Worm (Caenorhabditis elegans) whole organism, dauer: Measurements from ENCODE around the gene riok-3.

Experiments
- unc-62 ChIP-seq: sonication (generic microtip); optimal IDR thresholded peaks from 2 replicates; lab custom pipeline; 2017; ENCODE audit warnings: missing biosample characterization, missing genetic modification reagents, missing genetic modification characterization

riok-3 gene

ce11 chrIII:9825073-9825828 is 20.4 kb upstream of the riok-3 start, which contains the start of gene ZK632.9:
ZK632.9 (minus strand) TSS chrIII:9825432.
- no peak for TF ChIP-seq unc-62 (GFP tag; lab: Kevin White, UChicago)

DNA sequence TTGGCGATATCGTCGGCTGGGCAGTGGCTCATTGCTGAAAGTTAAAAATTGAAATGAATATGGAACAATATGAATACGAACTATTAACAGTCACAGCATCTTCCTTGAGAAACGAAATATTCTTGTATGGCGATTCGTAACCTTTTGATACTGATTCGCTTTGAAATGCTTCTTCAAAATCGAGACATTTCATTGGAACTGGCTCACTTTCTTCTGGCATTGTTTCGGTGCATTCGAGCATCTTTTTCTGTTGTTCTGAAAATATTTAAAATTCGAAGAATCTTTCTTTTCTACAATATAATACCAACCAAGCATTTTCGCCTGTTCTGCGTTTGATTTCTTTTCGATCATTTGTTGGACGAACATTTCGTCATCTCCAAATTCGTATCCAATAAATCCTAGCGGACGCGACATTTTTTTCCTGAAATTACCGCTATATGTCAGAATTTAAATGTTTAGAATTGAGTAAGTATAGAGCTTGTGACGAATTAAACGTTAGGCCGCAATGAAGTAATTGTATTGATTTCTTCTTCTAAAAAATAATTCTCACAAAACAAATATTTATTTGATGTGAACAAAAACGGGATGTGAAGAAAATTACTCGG is 19.6 kb upstream of the riok-3 start, which contains the start of gene lin-52:
lin-52 (minus strand) TSS at position 421 of the 605 bp plus-strand sequence.
- TF ChIP-seq unc-62 (GFP tag; lab: Kevin White, UChicago) = no peak

DNA sequence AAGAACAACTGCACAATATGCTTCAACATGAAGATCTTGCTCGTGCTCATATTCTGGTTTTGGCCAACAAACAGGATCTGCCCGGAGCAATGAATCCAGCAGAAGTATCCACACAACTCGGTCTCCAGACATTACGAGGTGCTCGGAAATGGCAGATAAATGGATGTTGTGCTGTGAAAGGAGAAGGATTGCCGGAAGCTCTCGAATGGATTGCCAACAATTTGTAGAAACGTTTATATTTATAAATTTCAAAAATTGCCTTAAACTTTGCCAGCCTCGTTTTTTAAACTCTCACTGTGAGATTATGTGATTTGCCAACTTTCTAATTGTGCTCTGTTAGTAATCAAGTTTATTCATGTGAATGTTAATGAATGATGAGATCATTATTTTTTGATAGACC is 18.9 kb upstream of the riok-3 start:
- no peak for TF ChIP-seq unc-62 (GFP tag; lab: Kevin White, UChicago)

ce11 chrIII:9822942-9823341 is 18.1 kb upstream of the riok-3 start, which contains the start of gene arl-5:
arl-5 (plus strand) TSS chrIII:9823242.
- no peak for TF ChIP-seq unc-62 (GFP tag; lab: Kevin White, UChicago)

DNA sequence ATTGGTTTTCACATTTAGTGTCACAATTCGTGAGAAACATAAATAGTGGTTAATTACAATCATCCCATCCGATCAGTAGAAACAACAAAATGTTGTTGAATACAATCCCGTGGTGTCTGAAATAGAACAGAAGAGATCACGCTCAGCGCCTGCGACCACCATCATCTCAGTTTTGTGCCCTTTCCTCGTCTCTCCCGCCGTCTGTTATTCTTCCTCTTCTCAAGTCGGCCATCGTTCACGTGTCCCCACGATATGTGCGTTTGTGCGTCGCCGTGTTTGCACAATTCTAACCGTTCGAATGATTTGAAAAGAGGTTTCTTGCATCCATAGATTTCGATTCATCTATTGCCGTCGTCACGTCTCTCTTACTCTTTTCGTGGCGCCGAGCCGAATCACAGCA is 14.0 kb upstream of the riok-3 start, which contains the start of gene panl-3:
panl-3 (plus strand) TSS at position 294 of the 400 bp plus-strand sequence.
- TF ChIP-seq unc-62 (GFP tag; lab: Kevin White, UChicago) = no peak

DNA sequence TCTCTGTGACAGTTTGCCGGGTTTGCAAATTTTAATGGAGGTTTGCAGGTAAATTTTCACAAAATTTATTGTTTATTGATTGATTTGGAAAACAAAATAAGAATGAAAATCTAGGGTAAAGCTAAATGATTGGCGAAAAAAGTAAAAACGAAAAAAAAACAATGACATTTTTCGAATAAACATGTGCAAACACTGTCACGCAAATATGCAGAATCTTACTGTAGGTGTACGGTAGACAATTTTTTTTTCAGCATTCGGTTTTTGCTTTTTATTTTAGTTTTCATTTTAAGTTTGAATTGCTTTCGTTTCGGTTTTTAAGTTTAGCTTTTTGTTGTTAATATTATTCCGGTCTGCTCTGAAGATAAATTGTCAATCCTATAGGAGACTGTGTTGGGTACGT is 13.1 kb upstream of the riok-3 start:
- TF ChIP-seq unc-62 (GFP tag; lab: Kevin White, UChicago) = no peak

DNA sequence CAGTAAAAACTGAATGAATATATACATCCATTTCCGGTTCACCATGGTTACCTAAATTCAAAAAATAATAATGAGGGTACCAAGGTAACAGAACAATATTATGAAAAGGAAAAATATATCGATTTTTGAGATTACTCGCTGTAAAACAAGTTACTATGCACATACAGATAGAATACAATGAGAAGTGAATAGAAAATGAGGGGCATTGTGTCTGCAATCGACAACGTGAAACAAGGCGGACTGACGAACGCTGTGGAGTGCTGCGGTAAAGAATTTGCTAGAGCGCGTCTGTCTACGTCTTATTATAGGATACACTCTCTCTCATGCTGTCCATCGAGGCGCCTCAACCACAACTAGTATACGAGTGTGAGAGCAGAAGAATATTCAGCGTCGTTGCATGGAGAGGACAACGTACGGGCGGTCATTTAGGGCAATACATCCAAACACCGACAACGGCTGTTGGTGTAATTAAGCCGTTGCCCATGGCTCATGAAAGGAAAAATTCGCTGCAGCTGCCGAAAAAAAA is 12.3 kb upstream of the riok-3 start, which contains the start of gene cnx-1:
cnx-1 (minus strand) TSS at position 51 of the 526 bp plus-strand sequence.
- TF ChIP-seq unc-62 (GFP tag; lab: Kevin White, UChicago) = no peak

DNA sequence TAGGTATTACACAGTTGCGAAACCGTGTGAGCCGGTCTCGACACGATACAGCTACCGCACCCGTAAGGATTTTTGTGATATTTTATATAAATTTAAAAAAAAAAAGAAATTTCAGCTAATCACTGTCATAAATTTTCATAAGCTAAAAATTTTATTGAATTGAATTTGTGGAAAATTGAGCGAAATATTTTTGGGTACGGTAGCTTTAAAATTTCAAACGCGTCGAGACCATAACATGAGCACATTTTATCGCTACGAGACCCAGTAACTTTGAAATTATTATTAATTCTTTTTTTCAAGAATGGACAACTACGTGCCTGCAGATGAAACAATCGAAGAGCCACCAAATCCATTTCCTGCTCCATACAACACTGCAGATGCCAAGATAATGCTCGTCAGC is 8.3 kb upstream of the riok-3 start, which contains the start of gene ZK632.14:
ZK632.14 (plus strand) TSS at position 301 of the 400 bp plus-strand sequence.
- TF ChIP-seq unc-62 (GFP tag; lab: Kevin White, UChicago) = no peak

- no peak for TF ChIP-seq unc-62 (GFP tag; lab: Kevin White, UChicago)
Observed at ce11 chrIII:9808179-9808578, 3.4 kb upstream of the riok-3 start, which contains the start of gene gtap-2. gtap-2 (plus strand) TSS chrIII:9808544.

- TF ChIP-seq unc-62 (GFP tag; lab: Kevin White, UChicago) = no peak
Observed at ce11 chrIII:9807560-9808046, 2.8 kb upstream of the riok-3 start.

ce11 chrIII:9806968-9807559 is 2.3 kb upstream of the riok-3 start, which contains the start of gene ZK632.4:
ZK632.4 (minus strand) TSS chrIII:9807454.
- TF ChIP-seq unc-62 (GFP tag; lab: Kevin White, UChicago) = no peak

DNA sequence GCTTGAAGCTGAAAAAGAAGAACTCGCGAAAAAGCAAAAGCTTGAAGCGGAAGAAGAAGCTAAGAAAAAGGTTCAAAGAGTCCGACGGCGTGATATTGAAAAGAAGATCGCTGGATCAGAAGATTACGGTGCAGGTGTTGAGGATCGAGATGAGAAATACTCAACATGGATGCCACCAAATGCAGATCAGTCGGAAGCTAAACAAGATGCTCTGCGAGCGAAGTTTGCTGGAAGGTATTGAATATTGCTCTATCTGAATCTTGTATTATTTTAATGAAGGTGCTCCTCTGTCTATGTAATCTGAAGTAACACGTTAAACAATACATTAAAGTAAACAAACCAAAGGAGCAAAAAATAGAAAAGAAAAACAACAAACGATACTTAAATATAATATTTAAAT is 2.8 kb downstream of the riok-3 start:
- no peak for TF ChIP-seq unc-62 (GFP tag; lab: Kevin White, UChicago)

DNA sequence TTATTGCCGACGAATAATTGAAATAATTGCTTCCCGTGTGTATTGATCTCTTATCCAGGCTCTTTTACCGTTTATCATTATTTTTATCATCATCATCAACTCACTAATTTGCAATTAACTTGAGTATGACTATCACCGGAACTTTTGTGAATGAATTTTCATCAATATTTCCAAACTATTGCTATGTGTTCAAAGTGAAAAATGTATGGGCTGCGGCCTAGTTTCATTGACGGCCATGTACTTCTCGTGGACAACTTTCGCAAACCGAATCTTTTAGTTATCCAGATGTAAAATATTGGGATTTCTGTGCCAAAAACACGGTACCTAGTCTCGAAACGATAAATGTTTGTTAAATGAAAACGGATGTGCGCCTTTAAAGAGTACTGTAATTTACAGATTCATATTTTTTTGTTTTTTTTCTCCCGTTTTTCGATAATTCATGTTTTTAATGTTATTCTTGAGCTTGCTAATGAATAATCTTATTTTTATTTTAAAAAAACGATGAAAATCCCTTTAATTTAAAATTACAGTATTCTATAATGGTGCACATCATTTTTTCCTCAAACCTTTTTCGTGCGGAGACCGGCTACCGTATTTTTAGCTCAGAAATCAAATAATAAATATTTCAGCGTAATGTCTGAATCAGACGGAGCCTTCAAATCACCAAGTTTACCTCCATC is 6.2 kb downstream of the riok-3 start, which contains the start of gene ZK632.2:
ZK632.2 (plus strand) TSS at position 630 of the 680 bp plus-strand sequence.
- no peak for TF ChIP-seq unc-62 (GFP tag; lab: Kevin White, UChicago)

ce11 chrIII:9796448-9796847 is 8.4 kb downstream of the riok-3 start, which contains the start of gene srxa-10:
srxa-10 (minus strand) TSS chrIII:9796548.
- no peak for TF ChIP-seq unc-62 (GFP tag; lab: Kevin White, UChicago)
